Fruit fly (Drosophila melanogaster) whole organism, embryonic: ENCODE measurements around the gene CG6602.

ENCODE experiments used
- Aef1 ChIP-seq: fragments of 200-800 bp; sonication (Bioruptor generic); IDR thresholded peaks from 3 replicates; pipeline ENCODE4 v1.3.6; 2022; ENCODE audit warnings: missing biosample characterization, missing genetic modification characterization
- CG10274 ChIP-seq: fragments of 200-800 bp; sonication (Bioruptor generic); optimal IDR thresholded peaks from 3 replicates; lab custom pipeline; 2017; ENCODE audit warnings: missing biosample characterization, mild to moderate bottlenecking, missing genetic modification characterization
- CG10654 ChIP-seq: fragments of 200-800 bp; sonication (Bioruptor generic); optimal IDR thresholded peaks from 2 replicates; lab custom pipeline; 2016; ENCODE audit warnings: missing biosample characterization, missing genetic modification characterization
- CG11723 ChIP-seq: fragments of 200-800 bp; sonication (Bioruptor generic); optimal IDR thresholded peaks from 2 replicates; lab custom pipeline; 2017; ENCODE audit warnings: missing biosample characterization, mild to moderate bottlenecking, missing genetic modification characterization
- CG12942 ChIP-seq: fragments of 200-800 bp; sonication (Bioruptor generic); optimal IDR thresholded peaks from 3 replicates; lab custom pipeline; 2016; ENCODE audit warnings: missing biosample characterization, missing genetic modification characterization
- CG13624 ChIP-seq: fragments of 200-800 bp; sonication (Bioruptor generic); optimal IDR thresholded peaks from 2 replicates; lab custom pipeline; 2016; ENCODE audit warnings: missing biosample characterization, missing genetic modification characterization
- CG1529 ChIP-seq: fragments of 200-800 bp; sonication (Bioruptor generic); optimal IDR thresholded peaks from 3 replicates; lab custom pipeline; 2018; ENCODE audit warnings: missing biosample characterization, missing genetic modification characterization
- CG17328 ChIP-seq: fragments of 200-800 bp; sonication (Bioruptor generic); IDR thresholded peaks from 2 replicates; pipeline ENCODE4 v1.3.6; 2022; ENCODE audit warnings: missing biosample characterization, missing genetic modification characterization
- CG17359 ChIP-seq: fragments of 200-800 bp; sonication (Bioruptor generic); optimal IDR thresholded peaks from 3 replicates; lab custom pipeline; 2018; ENCODE audit warnings: missing biosample characterization, mild to moderate bottlenecking, missing genetic modification characterization, moderate library complexity
- CG17802 ChIP-seq: fragments of 200-800 bp; sonication (Bioruptor generic); optimal IDR thresholded peaks from 2 replicates; lab custom pipeline; 2018; ENCODE audit warnings: missing biosample characterization, mild to moderate bottlenecking, missing genetic modification characterization, moderate library complexity
- CG30403 ChIP-seq: fragments of 200-800 bp; sonication (Bioruptor generic); optimal IDR thresholded peaks from 3 replicates; lab custom pipeline; 2016; ENCODE audit warnings: missing biosample characterization, missing genetic modification characterization
- CG3847 ChIP-seq: fragments of 200-800 bp; sonication (Bioruptor generic); IDR thresholded peaks from 2 replicates; pipeline ENCODE4 v1.3.6; 2022; ENCODE audit warnings: missing biosample characterization, missing genetic modification characterization
- CG6175 ChIP-seq: fragments of 200-800 bp; sonication (Bioruptor generic); IDR thresholded peaks from 3 replicates; pipeline ENCODE4 v1.3.6; 2022; ENCODE audit warnings: missing biosample characterization, missing genetic modification characterization
- CG6683 ChIP-seq: fragments of 200-800 bp; sonication (Bioruptor generic); optimal IDR thresholded peaks from 2 replicates; lab custom pipeline; 2017; ENCODE audit warnings: missing biosample characterization, mild to moderate bottlenecking, missing genetic modification characterization, missing genetic modification reagents
- CG6765 ChIP-seq: fragments of 200-800 bp; sonication (Bioruptor generic); optimal IDR thresholded peaks from 3 replicates; lab custom pipeline; 2017; ENCODE audit warnings: missing biosample characterization, mild to moderate bottlenecking, missing genetic modification characterization
- CG7357 ChIP-seq: fragments of 200-800 bp; sonication (Bioruptor generic); IDR thresholded peaks from 3 replicates; pipeline ENCODE4 v1.3.6; 2022; ENCODE audit warnings: missing biosample characterization, missing genetic modification characterization
- CG7372 ChIP-seq: fragments of 200-800 bp; sonication (Bioruptor generic); IDR thresholded peaks from 2 replicates; pipeline ENCODE4 v1.3.6; 2022; ENCODE audit warnings: missing biosample characterization, missing genetic modification characterization
- CG7963 ChIP-seq: fragments of 200-800 bp; sonication (Bioruptor generic); IDR thresholded peaks from 3 replicates; pipeline ENCODE4 v1.3.6; 2022; ENCODE audit warnings: missing biosample characterization, missing genetic modification characterization; ENCODE audit not compliant: partially characterized antibody
- CG7987 ChIP-seq: fragments of 200-800 bp; sonication (Bioruptor generic); optimal IDR thresholded peaks from 2 replicates; lab custom pipeline; 2018; ENCODE audit warnings: missing biosample characterization, mild to moderate bottlenecking, missing genetic modification characterization, moderate library complexity
- CG8290 ChIP-seq, 3 experiments: fragments of 200-800 bp; sonication (Bioruptor generic); optimal IDR thresholded peaks; 2 replicates each; lab custom pipeline; 2016 to 2019; ENCODE audit warnings: missing biosample characterization in 3 of 3, missing genetic modification characterization in 3 of 3, mild to moderate bottlenecking in 2 of 3, moderate library complexity in 1 of 3
- Camta ChIP-seq: fragments of 200-800 bp; sonication (Bioruptor generic); optimal IDR thresholded peaks from 2 replicates; lab custom pipeline; 2016; ENCODE audit warnings: missing biosample characterization, missing genetic modification characterization
- ERR ChIP-seq: fragments of 200-800 bp; sonication (Bioruptor generic); optimal IDR thresholded peaks from 2 replicates; lab custom pipeline; 2016; ENCODE audit warnings: missing biosample characterization, missing genetic modification characterization
- Fer1 ChIP-seq: fragments of 200-800 bp; sonication (Bioruptor generic); optimal IDR thresholded peaks from 2 replicates; lab custom pipeline; 2017; ENCODE audit warnings: missing biosample characterization, mild to moderate bottlenecking, missing genetic modification characterization
- Fer3 ChIP-seq: fragments of 200-800 bp; sonication (Bioruptor generic); optimal IDR thresholded peaks from 2 replicates; lab custom pipeline; 2018; ENCODE audit warnings: missing biosample characterization, mild to moderate bottlenecking, missing genetic modification characterization, moderate library complexity
- HLHmδ ChIP-seq: fragments of 200-800 bp; sonication (Bioruptor generic); optimal IDR thresholded peaks from 2 replicates; lab custom pipeline; 2018; ENCODE audit warnings: missing biosample characterization, mild to moderate bottlenecking, missing genetic modification characterization, moderate library complexity
- Hsf ChIP-seq: fragments of 200-800 bp; sonication (Bioruptor generic); optimal IDR thresholded peaks from 3 replicates; lab custom pipeline; 2016; ENCODE audit warnings: missing biosample characterization, missing genetic modification characterization
- Lim3 ChIP-seq: fragments of 200-800 bp; sonication (Bioruptor generic); IDR thresholded peaks from 2 replicates; pipeline ENCODE4 v1.3.6; 2022; ENCODE audit warnings: missing biosample characterization, missing genetic modification characterization
- Lpt ChIP-seq: fragments of >200 bp; optimal IDR thresholded peaks from 2 replicates; lab custom pipeline; 2018; ENCODE audit warnings: missing biosample characterization, missing genetic modification characterization
- Meics ChIP-seq: fragments of 200-800 bp; sonication (Bioruptor generic); optimal IDR thresholded peaks from 2 replicates; lab custom pipeline; 2017; ENCODE audit warnings: missing biosample characterization, mild to moderate bottlenecking, missing genetic modification characterization
- Myb ChIP-seq: fragments of 200-800 bp; sonication (Bioruptor generic); optimal IDR thresholded peaks from 2 replicates; lab custom pipeline; 2016; ENCODE audit warnings: missing biosample characterization, missing genetic modification characterization
- Rx ChIP-seq: fragments of 200-800 bp; sonication (Bioruptor generic); IDR thresholded peaks from 2 replicates; pipeline ENCODE4 v1.3.6; 2022; ENCODE audit warnings: missing biosample characterization, missing genetic modification characterization
- Sox100B ChIP-seq: fragments of 200-800 bp; sonication (Bioruptor generic); optimal IDR thresholded peaks from 3 replicates; lab custom pipeline; 2018; ENCODE audit warnings: missing biosample characterization, mild to moderate bottlenecking, missing genetic modification characterization
- Sox102F ChIP-seq: fragments of 200-800 bp; sonication (Bioruptor generic); optimal IDR thresholded peaks from 2 replicates; lab custom pipeline; 2018; ENCODE audit warnings: missing biosample characterization, mild to moderate bottlenecking, missing genetic modification characterization, moderate library complexity
- Sry-δ ChIP-seq: fragments of 200-800 bp; sonication (Bioruptor generic); optimal IDR thresholded peaks from 2 replicates; lab custom pipeline; 2016; ENCODE audit warnings: missing biosample characterization, missing genetic modification characterization
- Usf ChIP-seq: fragments of 200-800 bp; sonication (Bioruptor generic); optimal IDR thresholded peaks from 2 replicates; lab custom pipeline; 2017; ENCODE audit warnings: missing genotype, missing biosample characterization, missing genetic modification characterization
- ara ChIP-seq: fragments of 200-800 bp; sonication (Bioruptor generic); IDR thresholded peaks from 2 replicates; pipeline ENCODE4 v1.3.6; 2022; ENCODE audit warnings: missing biosample characterization, missing genetic modification characterization
- bigmax ChIP-seq: fragments of 200-800 bp; sonication (Bioruptor generic); optimal IDR thresholded peaks from 2 replicates; lab custom pipeline; 2018; ENCODE audit warnings: missing biosample characterization, mild to moderate bottlenecking, missing genetic modification characterization
- dan ChIP-seq: fragments of 200-800 bp; sonication (Bioruptor generic); IDR thresholded peaks from 2 replicates; pipeline ENCODE4 v1.3.6; 2022; ENCODE audit warnings: missing biosample characterization, missing genetic modification characterization
- gro ChIP-seq: fragments of 200-800 bp; sonication (Bioruptor generic); optimal IDR thresholded peaks from 2 replicates; lab custom pipeline; 2016; ENCODE audit warnings: missing biosample characterization, missing genetic modification characterization
- gsb-n ChIP-seq: fragments of 200-800 bp; sonication (Bioruptor generic); optimal IDR thresholded peaks from 3 replicates; lab custom pipeline; 2018; ENCODE audit warnings: missing biosample characterization, mild to moderate bottlenecking, missing genetic modification characterization
- klu ChIP-seq: fragments of 200-800 bp; sonication (Bioruptor generic); IDR thresholded peaks from 2 replicates; pipeline ENCODE4 v1.3.6; 2022; ENCODE audit warnings: missing biosample characterization, missing genetic modification characterization
- nmo ChIP-seq: fragments of 200-800 bp; sonication (Bioruptor generic); optimal IDR thresholded peaks from 2 replicates; lab custom pipeline; 2018; ENCODE audit warnings: missing biosample characterization, mild to moderate bottlenecking, missing genetic modification characterization, moderate library complexity
- pros ChIP-seq: fragments of 200-800 bp; sonication (Bioruptor generic); optimal IDR thresholded peaks from 3 replicates; lab custom pipeline; 2019; ENCODE audit warnings: missing biosample characterization, mild to moderate bottlenecking, missing genetic modification characterization, moderate library complexity
- ro ChIP-seq: fragments of 200-800 bp; sonication (Bioruptor generic); IDR thresholded peaks from 2 replicates; pipeline ENCODE4 v1.3.6; 2022; ENCODE audit warnings: missing biosample characterization, missing genetic modification characterization
- so ChIP-seq: fragments of 200-800 bp; sonication (Bioruptor generic); IDR thresholded peaks from 3 replicates; pipeline ENCODE4 v1.3.6; 2022; ENCODE audit warnings: missing biosample characterization, missing genetic modification characterization
- tio ChIP-seq: fragments of 200-800 bp; sonication (Bioruptor generic); optimal IDR thresholded peaks from 2 replicates; lab custom pipeline; 2017; ENCODE audit warnings: missing biosample characterization, missing genetic modification characterization, inconsistent platforms
- tna ChIP-seq: fragments of 200-800 bp; sonication (Bioruptor generic); IDR thresholded peaks from 2 replicates; pipeline ENCODE4 v1.3.6; 2022; ENCODE audit warnings: missing biosample characterization, missing genetic modification characterization; ENCODE audit not compliant: partially characterized antibody
- twi ChIP-seq: fragments of 200-800 bp; optimal IDR thresholded peaks from 2 replicates; lab custom pipeline; 2019; ENCODE audit warnings: missing biosample characterization, mild to moderate bottlenecking, missing genetic modification characterization, moderate library complexity
- wor ChIP-seq: fragments of 200-800 bp; sonication (Bioruptor generic); IDR thresholded peaks from 2 replicates; pipeline ENCODE4 v1.3.6; 2022; ENCODE audit warnings: missing biosample characterization, missing genetic modification characterization
- yki ChIP-seq: fragments of >200 bp; optimal IDR thresholded peaks from 3 replicates; lab custom pipeline; 2018

The CG6602 gene

DNA sequence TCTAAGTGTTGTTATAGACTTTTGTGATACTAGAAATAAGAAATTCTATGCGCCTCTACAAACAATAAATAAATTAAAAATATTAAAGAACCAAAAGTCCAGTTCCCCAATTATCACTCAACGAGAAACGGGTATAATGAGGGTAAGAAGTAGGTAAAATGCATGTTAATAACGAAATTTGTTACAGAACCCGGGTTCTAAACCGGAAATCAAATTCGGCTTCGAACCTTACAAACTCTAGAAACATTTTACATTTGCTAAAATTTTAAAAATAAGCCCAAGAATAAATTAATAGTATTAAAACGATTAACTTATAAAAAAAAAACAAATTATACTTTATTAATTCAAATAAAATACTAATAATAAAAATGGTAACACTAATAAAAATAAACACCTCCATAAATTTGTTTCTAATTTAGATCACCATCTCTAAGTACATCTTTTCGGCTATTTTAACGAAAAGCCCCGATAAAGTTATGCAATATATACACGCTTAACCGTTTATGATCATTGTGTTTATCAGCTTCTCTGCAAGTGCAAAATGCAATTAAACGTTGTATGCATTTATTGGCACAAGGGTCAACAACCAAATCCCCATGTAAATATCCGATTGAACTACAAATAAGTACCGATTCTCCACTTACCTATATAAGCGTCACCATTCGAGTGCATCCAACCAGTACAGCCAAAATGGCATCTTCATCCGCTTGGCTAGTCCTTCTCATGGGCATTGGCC lies at the start of gene CG6602:
TSS of gene CG6602 (plus strand) at position 686 of the 736 bp plus-strand sequence.
- TF ChIP-seq CG7357 (GFP tag; lab: Robert Waterston, UW) = 0 out of 3 replicates have a peak, but pooled peaks have one; percentile 43
- no peak for TF ChIP-seq twi (tag; lab: Kevin White, UChicago)
- peak; percentile 69; the same call in 2 of the 3 replicates for TF ChIP-seq Aef1
- TF ChIP-seq nmo (GFP tag; lab: Kevin White, UChicago) = peak; percentile 61
- no peak for TF ChIP-seq CG7963
- TF ChIP-seq bigmax (GFP tag; lab: Kevin White, UChicago) = no peak
- TF ChIP-seq CG30403 = peak; percentile 26
- TF ChIP-seq ERR = no peak
- peak; percentile 30 for TF ChIP-seq Sry-δ (GFP tag; lab: Kevin White, UChicago)
- TF ChIP-seq Fer1 (GFP tag; lab: Kevin White, UChicago) = peak; percentile 84
- no peak for TF ChIP-seq HLHmδ (GFP tag; lab: Kevin White, UChicago)
- TF ChIP-seq CG17802 (tag; lab: Kevin White, UChicago) = peak; percentile 73
- peak; percentile 8 for TF ChIP-seq Myb (GFP tag; lab: Kevin White, UChicago)
- peak; percentile 14 for TF ChIP-seq CG13624 (GFP tag; lab: Kevin White, UChicago)
- peak; percentile 0 for TF ChIP-seq Sox102F (GFP tag; lab: Kevin White, UChicago)
- peak; percentile 74 for TF ChIP-seq CG6175
- TF ChIP-seq Sox100B = peak; percentile 75
- peak; percentile 38 for TF ChIP-seq gsb-n (tag; lab: Kevin White, UChicago)
- TF ChIP-seq Usf (GFP tag; lab: Kevin White, UChicago) = peak; percentile 67
- peak; percentile 88 for TF ChIP-seq Meics
- TF ChIP-seq klu (GFP tag; lab: Robert Waterston, UW) = 0 out of 2 replicates have a peak, but pooled peaks have one; percentile 32
- TF ChIP-seq gro (GFP tag; lab: Kevin White, UChicago) = peak; percentile 37
- TF ChIP-seq CG11723 (GFP tag; lab: Kevin White, UChicago) = peak; percentile 42
- TF ChIP-seq CG17359 (tag; lab: Kevin White, UChicago) = peak; percentile 76
- peak; percentile 72 for TF ChIP-seq CG3847 (GFP tag; lab: Robert Waterston, UW)
- peak; percentile 83 for TF ChIP-seq CG10654 (GFP tag; lab: Kevin White, UChicago)
- TF ChIP-seq CG6765 (GFP tag; lab: Kevin White, UChicago) = peak; percentile 80
- peak; percentile 28 for TF ChIP-seq CG1529 (GFP tag; lab: Kevin White, UChicago)
- peak; percentile 25 for TF ChIP-seq CG8290 (GFP tag; optimal IDR thresholded peaks at IDR 0.05; lab: Kevin White, UChicago)
- TF ChIP-seq CG8290 (tag; optimal IDR thresholded peaks at IDR 0.05; lab: Kevin White, UChicago) = peak in 1 of 2 experiments; percentile 67
- TF ChIP-seq Lim3 (GFP tag; lab: Robert Waterston, UW) = no peak
- peak; percentile 86 for TF ChIP-seq Fer3 (tag; lab: Kevin White, UChicago)
- TF ChIP-seq yki = no peak
- TF ChIP-seq CG6683 (GFP tag; lab: Kevin White, UChicago) = peak; percentile 72
- peak; percentile 80 for TF ChIP-seq CG7372 (GFP tag; lab: Robert Waterston, UW)
- peak; percentile 73 for TF ChIP-seq Rx
- no peak for TF ChIP-seq Lpt (GFP tag; lab: Kevin White, UChicago)
- TF ChIP-seq CG7987 (GFP tag; lab: Kevin White, UChicago) = peak; percentile 91
- TF ChIP-seq tio = peak; percentile 68
- peak; percentile 81 for TF ChIP-seq CG17328
- TF ChIP-seq ara = no peak
- no peak for TF ChIP-seq dan (GFP tag; lab: Robert Waterston, UW)
- peak; percentile 67 for TF ChIP-seq CG10274
- no peak for TF ChIP-seq wor (GFP tag; lab: Robert Waterston, UW)
- TF ChIP-seq ro (GFP tag; lab: Robert Waterston, UW) = peak; percentile 23; the same call in 1 of the 2 replicates
- no peak for TF ChIP-seq pros (GFP tag; lab: Kevin White, UChicago)
- peak; percentile 28 for TF ChIP-seq CG12942 (GFP tag; lab: Kevin White, UChicago)
- 0 out of 3 replicates have a peak, but pooled peaks have one; percentile 9 for TF ChIP-seq so (GFP tag; lab: Robert Waterston, UW)
- peak; percentile 60 for TF ChIP-seq Camta (GFP tag; lab: Kevin White, UChicago)
- no peak for TF ChIP-seq tna (GFP tag; lab: Robert Waterston, UW)
- TF ChIP-seq Hsf = peak; percentile 60
